Worm (Caenorhabditis elegans) whole organism, young adult: ENCODE data around the gene H20J04.6.
A peak's percentile ranks its signal among the peaks of the same experiment; 100 is the strongest.

Experiments used
- K12H6.12 ChIP-seq: fragments of 200-800 bp; sonication (Bioruptor generic); optimal IDR thresholded peaks from 2 replicates; lab custom pipeline; 2018; ENCODE audit warnings: mild to moderate bottlenecking, missing genetic modification characterization, missing compliant biosample characterization
- T07F8.4 ChIP-seq: sonication (generic microtip); optimal IDR thresholded peaks from 2 replicates; lab custom pipeline; 2016; ENCODE audit warnings: mild to moderate bottlenecking, missing genetic modification characterization, moderate library complexity, missing compliant biosample characterization
- Y56A3A.18 ChIP-seq: fragments of 200-800 bp; sonication (Bioruptor generic); IDR thresholded peaks from 2 replicates; pipeline ENCODE4 v1.3.6; 2022; ENCODE audit warnings: missing genetic modification reagents, missing genetic modification characterization, missing compliant biosample characterization
- Y67H2A.10 ChIP-seq: fragments of 200-800 bp; sonication (Bioruptor generic); conservative IDR thresholded peaks from 2 replicates; pipeline ENCODE4 v1.3.6; 2022; ENCODE audit warnings: missing genetic modification reagents, missing genetic modification characterization, missing compliant biosample characterization
- atf-7 ChIP-seq: sonication (generic microtip); optimal IDR thresholded peaks from 2 replicates; lab custom pipeline; 2017; ENCODE audit warnings: mild to moderate bottlenecking, missing genetic modification characterization, missing compliant biosample characterization
- attf-6 ChIP-seq: fragments of 200-800 bp; sonication (Bioruptor generic); IDR thresholded peaks from 2 replicates; pipeline ENCODE4 v1.3.6; 2022; ENCODE audit warnings: missing genetic modification reagents, missing genetic modification characterization, missing compliant biosample characterization
- bed-2 ChIP-seq: fragments of 200-800 bp; sonication (Bioruptor generic); IDR thresholded peaks from 2 replicates; pipeline ENCODE4 v1.3.6; 2022; ENCODE audit warnings: missing genetic modification reagents, missing genetic modification characterization, missing compliant biosample characterization
- cebp-2 ChIP-seq: fragments of 200-800 bp; sonication (Bioruptor generic); IDR thresholded peaks from 2 replicates; pipeline ENCODE4 v1.3.6; 2022; ENCODE audit warnings: missing genetic modification characterization, missing compliant biosample characterization
- ceh-100 ChIP-seq: fragments of 200-800 bp; sonication (Bioruptor generic); IDR thresholded peaks from 2 replicates; pipeline ENCODE4 v1.3.6; 2022; ENCODE audit warnings: missing genetic modification reagents, missing genetic modification characterization, missing compliant biosample characterization
- ceh-27 ChIP-seq: fragments of 200-800 bp; sonication (Bioruptor generic); optimal IDR thresholded peaks from 2 replicates; lab custom pipeline; 2018; ENCODE audit warnings: mild to moderate bottlenecking, missing genetic modification characterization, moderate library complexity, missing compliant biosample characterization
- ceh-91 ChIP-seq: fragments of 200-800 bp; sonication (Bioruptor generic); IDR thresholded peaks from 2 replicates; pipeline ENCODE4 v1.3.6; 2022; ENCODE audit warnings: missing genetic modification reagents, missing genetic modification characterization, missing compliant biosample characterization
- chd-7 ChIP-seq: sonication (generic microtip); optimal IDR thresholded peaks from 2 replicates; lab custom pipeline; 2016; ENCODE audit warnings: mild to moderate bottlenecking, missing genetic modification characterization, moderate library complexity, missing compliant biosample characterization
- die-1 ChIP-seq: sonication (generic microtip); optimal IDR thresholded peaks from 2 replicates; lab custom pipeline; 2016; ENCODE audit warnings: missing genotype, mild to moderate bottlenecking, missing genetic modification characterization, missing compliant biosample characterization
- dpff-1 ChIP-seq: sonication (generic microtip); optimal IDR thresholded peaks from 2 replicates; lab custom pipeline; 2017; ENCODE audit warnings: mild to moderate bottlenecking, missing genetic modification characterization, missing compliant biosample characterization
- dpl-1 ChIP-seq: fragments of 150-350 bp; optimal IDR thresholded peaks from 2 replicates; lab custom pipeline; 2014; ENCODE audit warnings: missing biosample characterization, missing genetic modification reagents, missing genetic modification characterization
- efl-1 ChIP-seq: fragments of 150-350 bp; optimal IDR thresholded peaks from 2 replicates; lab custom pipeline; 2014; ENCODE audit warnings: missing biosample characterization, missing genetic modification reagents, missing genetic modification characterization
- egl-18 ChIP-seq: fragments of 200-800 bp; sonication (Bioruptor generic); IDR thresholded peaks from 2 replicates; pipeline ENCODE4 v1.3.6; 2022; ENCODE audit warnings: missing genetic modification reagents, missing genetic modification characterization, missing compliant biosample characterization
- egl-44 ChIP-seq: fragments of 200-800 bp; sonication (Bioruptor generic); IDR thresholded peaks from 2 replicates; pipeline ENCODE4 v1.3.6; 2022; ENCODE audit warnings: missing genetic modification reagents, missing genetic modification characterization, missing compliant biosample characterization
- ets-4 ChIP-seq: fragments of 200-800 bp; sonication (Bioruptor generic); optimal IDR thresholded peaks from 2 replicates; lab custom pipeline; 2018; ENCODE audit warnings: mild to moderate bottlenecking, missing genetic modification characterization, missing compliant biosample characterization
- him-1 ChIP-seq: sonication (generic microtip); optimal IDR thresholded peaks from 2 replicates; lab custom pipeline; 2016; ENCODE audit warnings: missing genotype, missing genetic modification reagents, missing genetic modification characterization, missing compliant biosample characterization
- hlh-12 ChIP-seq: sonication (generic microtip); optimal IDR thresholded peaks from 2 replicates; lab custom pipeline; 2016; ENCODE audit warnings: missing genetic modification characterization, missing compliant biosample characterization
- hlh-26 ChIP-seq: fragments of 200-800 bp; sonication (Bioruptor generic); conservative IDR thresholded peaks from 2 replicates; pipeline ENCODE4 v1.3.6; 2022; ENCODE audit warnings: missing genetic modification reagents, missing genetic modification characterization, missing compliant biosample characterization
- let-607 ChIP-seq, 2 experiments: fragments of 200-800 bp in 1 of 2; sonication (Bioruptor generic) in 1 of 2; sonication (generic microtip) in 1 of 2; optimal IDR thresholded peaks; 2 replicates each; lab custom pipeline; 2016 to 2018; ENCODE audit warnings: mild to moderate bottlenecking in 2 of 2, missing compliant biosample characterization in 2 of 2, missing genetic modification characterization in 2 of 2, moderate library complexity in 2 of 2, missing genotype in 1 of 2
- lin-35 ChIP-seq, 3 experiments: fragments of 150-350 bp in 2 of 3; sonication (generic microtip) in 1 of 3; optimal IDR thresholded peaks; 2 replicates each; lab custom pipeline; 2014 to 2018; ENCODE audit warnings: missing biosample characterization in 3 of 3, missing genetic modification characterization in 3 of 3, missing genetic modification reagents in 3 of 3
- lsl-1 ChIP-seq: fragments of 200-800 bp; sonication (Bioruptor generic); optimal IDR thresholded peaks from 2 replicates; lab custom pipeline; 2018; ENCODE audit warnings: mild to moderate bottlenecking, missing genetic modification characterization, moderate library complexity, missing compliant biosample characterization
- madf-10 ChIP-seq: sonication (generic microtip); optimal IDR thresholded peaks from 2 replicates; lab custom pipeline; 2016; ENCODE audit warnings: mild to moderate bottlenecking, missing genetic modification characterization, missing compliant biosample characterization
- nfya-2 ChIP-seq: fragments of 200-800 bp; sonication (Bioruptor generic); IDR thresholded peaks from 2 replicates; pipeline ENCODE4 v1.3.6; 2022; ENCODE audit warnings: missing genetic modification reagents, missing genetic modification characterization, missing compliant biosample characterization
- nfyb-1 ChIP-seq: fragments of 200-800 bp; sonication (Bioruptor generic); IDR thresholded peaks from 2 replicates; pipeline ENCODE4 v1.3.6; 2022; ENCODE audit warnings: missing genetic modification reagents, missing genetic modification characterization, missing compliant biosample characterization
- pha-4 ChIP-seq: fragments of 150-350 bp; sonication (generic microtip); optimal IDR thresholded peaks from 2 replicates; lab custom pipeline; 2014; ENCODE audit warnings: missing biosample characterization, missing genetic modification reagents, missing genetic modification characterization
- rcor-1 ChIP-seq: fragments of 200-800 bp; sonication (Bioruptor generic); IDR thresholded peaks from 2 replicates; pipeline ENCODE4 v1.3.6; 2022; ENCODE audit warnings: missing genetic modification reagents, missing genetic modification characterization, missing compliant biosample characterization
- sdz-38 ChIP-seq: sonication (generic microtip); optimal IDR thresholded peaks from 2 replicates; lab custom pipeline; 2016; ENCODE audit warnings: missing genotype, missing genetic modification characterization, missing compliant biosample characterization
- sea-2 ChIP-seq: fragments of 200-800 bp; sonication (Bioruptor generic); IDR thresholded peaks from 2 replicates; pipeline ENCODE4 v1.3.6; 2022; ENCODE audit warnings: missing genetic modification characterization, missing compliant biosample characterization
- snpc-3.4 ChIP-seq: sonication (generic microtip); optimal IDR thresholded peaks from 2 replicates; lab custom pipeline; 2017; ENCODE audit warnings: missing genetic modification characterization, mild to moderate bottlenecking, missing compliant biosample characterization, antibody characterized with exemption, moderate library complexity, missing genotype, missing genetic modification reagents
- somi-1 ChIP-seq: fragments of 200-800 bp; sonication (Bioruptor generic); optimal IDR thresholded peaks from 2 replicates; lab custom pipeline; 2018; ENCODE audit warnings: mild to moderate bottlenecking, missing genetic modification characterization, missing compliant biosample characterization
- sptf-2 ChIP-seq: fragments of 200-800 bp; sonication (Bioruptor generic); optimal IDR thresholded peaks from 2 replicates; lab custom pipeline; 2018; ENCODE audit warnings: mild to moderate bottlenecking, missing genetic modification characterization, missing compliant biosample characterization
- tlf-1 ChIP-seq: fragments of 200-800 bp; sonication (Bioruptor generic); optimal IDR thresholded peaks from 2 replicates; lab custom pipeline; 2018; ENCODE audit warnings: mild to moderate bottlenecking, missing genetic modification characterization, missing compliant biosample characterization
- ztf-6 ChIP-seq: fragments of 200-800 bp; sonication (Bioruptor generic); IDR thresholded peaks from 2 replicates; pipeline ENCODE4 v1.3.6; 2022; ENCODE audit warnings: missing genetic modification reagents, missing genetic modification characterization, missing compliant biosample characterization

H20J04.6 gene

DNA sequence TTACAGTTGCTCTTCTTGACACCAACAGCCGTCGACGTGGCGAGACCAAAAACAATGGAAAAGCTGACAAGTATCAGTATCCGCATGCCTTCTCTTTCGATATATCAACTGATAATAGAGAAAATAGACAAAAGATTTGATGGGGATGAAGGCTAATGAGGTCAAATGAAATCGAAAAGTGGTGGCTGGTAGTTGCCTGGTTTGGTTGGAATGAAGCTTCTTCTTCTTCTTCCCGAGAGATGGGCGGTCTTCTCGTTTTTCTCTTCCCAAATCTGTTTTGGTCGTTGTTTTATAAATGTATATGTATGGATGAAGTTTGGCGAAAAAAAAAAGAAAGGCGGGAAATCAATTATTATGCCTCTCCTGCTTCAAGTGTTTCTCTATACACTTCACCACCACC is 41.3 kb upstream of the H20J04.6 start, which contains the start of gene C01F1.5:
Gene C01F1.5 (minus strand): TSS at position 103 of the 400 bp plus-strand sequence.
- TF ChIP-seq die-1 (tag; lab: Kevin White, UChicago) (no peak), sea-2 (GFP tag; lab: Robert Waterston, UW) (no peak), sdz-38 (tag; lab: Kevin White, UChicago) (no peak), dpl-1 (no peak), ceh-91 (GFP tag; lab: Robert Waterston, UW) (no peak), sptf-2 (no peak), somi-1 (no peak), snpc-3.4 (tag; lab: Kevin White, UChicago) (peak; percentile 5)

DNA sequence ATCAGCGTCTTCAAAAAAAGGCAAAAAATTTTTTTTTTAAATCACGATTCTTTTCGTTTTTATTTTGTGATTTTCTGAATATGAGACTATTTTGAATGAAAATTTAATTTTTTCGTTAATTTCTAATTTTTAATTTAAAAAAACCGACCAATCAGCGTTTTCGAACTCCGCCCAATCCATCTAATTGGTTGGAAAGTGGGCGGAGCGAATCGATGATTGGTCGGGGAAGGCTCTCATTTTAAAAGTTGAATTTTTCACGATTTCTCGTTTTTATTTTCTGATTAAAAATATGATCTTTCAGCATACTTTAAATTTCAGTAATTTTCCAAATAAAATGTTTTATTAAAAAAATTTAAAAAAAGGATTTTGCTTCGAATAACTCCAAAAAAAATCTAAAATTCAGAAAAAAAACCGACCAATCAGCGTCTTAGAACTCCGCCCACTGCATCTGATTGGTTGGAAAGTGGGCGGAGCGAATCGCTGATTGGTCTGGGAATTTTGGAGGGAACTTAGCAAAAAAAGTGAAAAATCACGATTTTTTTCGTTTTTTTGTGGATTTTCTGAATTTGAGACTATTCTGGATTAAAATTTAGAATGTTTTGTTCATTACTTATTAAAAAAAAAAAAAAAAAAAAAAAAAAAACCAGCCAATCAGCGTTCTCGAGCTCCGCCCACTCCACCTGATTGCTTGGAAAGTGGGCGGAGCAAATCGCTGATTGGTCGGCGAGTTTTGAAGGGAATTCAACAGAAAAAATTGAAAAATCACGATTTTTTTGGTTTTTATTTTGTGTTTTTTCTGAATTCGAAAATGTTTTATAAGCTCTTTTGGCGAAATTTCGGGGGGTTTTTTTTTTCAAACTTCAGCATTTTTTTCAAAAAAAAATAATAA is 38.5 kb upstream of the H20J04.6 start:
- no peak for TF ChIP-seq madf-10 (tag; lab: Kevin White, UChicago)
- peak; percentile 66; the same call in 1 of the 2 replicates for TF ChIP-seq nfyb-1 (GFP tag; lab: Robert Waterston, UW)
- TF ChIP-seq rcor-1 = no peak
- TF ChIP-seq cebp-2 (GFP tag; lab: Robert Waterston, UW) = no peak

DNA sequence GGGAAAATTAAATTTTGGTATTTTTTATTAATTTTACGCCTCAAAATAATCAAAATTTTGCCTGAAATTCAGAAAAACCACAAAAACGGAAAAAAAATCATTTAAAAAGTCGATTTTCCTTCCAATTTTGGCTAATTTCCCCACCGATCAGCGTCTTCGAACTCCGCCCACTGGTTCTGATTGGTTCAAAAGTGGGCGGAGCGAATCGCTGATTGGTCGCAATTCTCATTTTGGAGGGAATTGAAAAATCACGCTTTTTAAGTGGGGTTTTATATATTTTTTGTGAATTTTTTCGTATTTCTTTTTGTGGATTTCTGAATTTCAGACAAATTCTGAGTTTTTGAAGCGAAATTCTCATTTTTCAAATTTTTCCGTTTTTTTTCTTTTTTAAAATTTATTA is 36.1 kb upstream of the H20J04.6 start:
- TF ChIP-seq dpl-1 = no peak
- TF ChIP-seq ceh-100 = no peak
- TF ChIP-seq lin-35 (GFP tag; optimal IDR thresholded peaks at IDR 0.05; lab: Kevin White, UChicago) = no peak
- TF ChIP-seq ets-4 (GFP tag; lab: Kevin White, UChicago) = no peak
- TF ChIP-seq bed-2 (GFP tag; lab: Robert Waterston, UW) = no peak
- TF ChIP-seq ztf-6 (GFP tag; lab: Robert Waterston, UW) = no peak
- TF ChIP-seq nfya-2 (GFP tag; lab: Robert Waterston, UW) = no peak
- TF ChIP-seq nfyb-1 (GFP tag; lab: Robert Waterston, UW) = 0 out of 2 replicates have a peak, but pooled peaks have one; percentile 31
- TF ChIP-seq attf-6 (GFP tag; lab: Robert Waterston, UW) = no peak

DNA sequence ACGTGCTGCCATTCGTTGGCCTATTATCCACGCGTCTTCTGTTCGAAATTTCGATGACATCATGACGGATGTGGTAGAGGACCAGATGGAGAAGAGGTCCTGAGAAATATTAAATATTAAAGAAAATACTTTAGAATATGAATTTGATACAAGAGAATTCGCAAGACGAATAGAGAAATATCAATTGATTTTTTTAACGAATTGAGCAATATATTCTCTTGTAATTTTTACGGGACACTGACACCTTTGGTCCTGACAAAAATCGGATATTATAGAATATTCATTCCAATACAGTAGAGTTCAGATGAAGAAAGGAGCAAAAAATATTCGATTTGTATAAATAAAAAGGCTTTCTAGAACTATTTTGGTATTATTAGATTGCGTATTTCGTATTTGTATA is 34.9 kb upstream of the H20J04.6 start, which contains the start of gene C01F1.6:
Gene C01F1.6 (minus strand): TSS at position 101 of the 400 bp plus-strand sequence.
- TF ChIP-seq tlf-1 (GFP tag; lab: Kevin White, UChicago) (no peak), let-607 (tag; optimal IDR thresholded peaks at IDR 0.05; lab: Kevin White, UChicago) (no peak), efl-1 (GFP tag; lab: Kevin White, UChicago) (no peak), dpff-1 (no peak), snpc-3.4 (tag; lab: Kevin White, UChicago) (no peak), chd-7 (tag; lab: Kevin White, UChicago) (no peak), sea-2 (GFP tag; lab: Robert Waterston, UW) (no peak), K12H6.12 (tag; lab: Kevin White, UChicago) (no peak), hlh-12 (tag; lab: Kevin White, UChicago) (no peak), egl-44 (GFP tag; lab: Robert Waterston, UW) (no peak), T07F8.4 (tag; lab: Kevin White, UChicago) (no peak), egl-18 (GFP tag; lab: Robert Waterston, UW) (no peak), Y56A3A.18 (no peak)
- TF ChIP-seq, all 124 proteins: peak for 0

DNA sequence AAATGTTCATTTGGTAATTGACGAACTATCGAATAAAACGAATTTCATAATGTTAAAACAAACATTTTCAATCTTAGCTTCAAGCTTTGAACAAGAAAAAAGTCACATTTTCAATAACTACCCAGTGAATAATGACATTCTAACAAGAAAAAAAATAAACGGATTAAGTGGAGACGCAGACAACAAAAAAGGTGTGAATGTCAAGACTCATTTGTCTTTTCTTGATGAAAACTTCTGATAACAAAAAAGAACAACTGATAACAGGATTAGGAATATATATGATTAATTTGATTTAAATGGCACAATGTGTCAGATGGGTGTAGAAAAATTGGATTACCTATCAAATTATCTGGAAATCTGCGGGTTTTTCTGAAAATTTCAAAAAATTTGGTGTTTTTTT is 34.5 kb upstream of the H20J04.6 start:
- TF ChIP-seq sea-2 (GFP tag; lab: Robert Waterston, UW) (no peak), hlh-26 (GFP tag; lab: Robert Waterston, UW) (no peak), Y67H2A.10 (GFP tag; lab: Robert Waterston, UW) (no peak), lsl-1 (no peak), chd-7 (tag; lab: Kevin White, UChicago) (no peak), ceh-27 (GFP tag; lab: Kevin White, UChicago) (no peak), him-1 (tag; lab: Kevin White, UChicago) (no peak), pha-4 (tag; lab: Kevin White, UChicago) (no peak), atf-7 (tag; lab: Kevin White, UChicago) (no peak), Y56A3A.18 (no peak)
